Fruit fly (Drosophila melanogaster): Measurements from ENCODE around the gene bam.

bam gene

dm6 chr3R:25193726-25194204 lies 51.1 kb downstream of the bam start, which contains the start of gene lobo (continued):
- no peak for TF ChIP-seq CG10565 (GFP tag; optimal IDR thresholded peaks at IDR 0.05)
- peak; percentile 74 for TF ChIP-seq CG15601 (tag; optimal IDR thresholded peaks at IDR 0.05)
- peak; percentile 60 for TF ChIP-seq trem (tag; optimal IDR thresholded peaks at IDR 0.05)
- TF ChIP-seq MTF-1 (GFP tag; optimal IDR thresholded peaks at IDR 0.05; ENCODE audit: borderline replicate concordance): no peak
- TF ChIP-seq CG31388 (GFP tag; optimal IDR thresholded peaks at IDR 0.05): no peak
- peak; percentile 26; the same call in 1 of the 3 replicates for TF ChIP-seq Aef1 (GFP tag; IDR thresholded peaks at IDR 0.05)
- TF ChIP-seq Lhr (GFP tag; optimal IDR thresholded peaks at IDR 0.05): peak; percentile 82
- peak; percentile 21 for TF ChIP-seq CG10274 (GFP tag; optimal IDR thresholded peaks at IDR 0.05)
- TF ChIP-seq CG31365 (tag; optimal IDR thresholded peaks at IDR 0.05): peak; percentile 98
- TF ChIP-seq CG9437 (GFP tag; optimal IDR thresholded peaks at IDR 0.05): peak; percentile 47
- TF ChIP-seq CG3726 (GFP tag; IDR thresholded peaks at IDR 0.05): no peak
- peak; percentile 81 for TF ChIP-seq CG9932 (GFP tag; IDR thresholded peaks at IDR 0.05)
- TF ChIP-seq CkIIα-i1 (GFP tag; IDR thresholded peaks at IDR 0.05): no peak
- peak; percentile 37 for TF ChIP-seq CG7786 (GFP tag; optimal IDR thresholded peaks at IDR 0.05)
- no peak for TF ChIP-seq CG31441 (GFP tag; IDR thresholded peaks at IDR 0.05)
- peak; percentile 48 for TF ChIP-seq Fer3 (tag; optimal IDR thresholded peaks at IDR 0.05)
- TF ChIP-seq CG7839 (tag; optimal IDR thresholded peaks at IDR 0.05): peak; percentile 50
- peak; percentile 30 for TF ChIP-seq gcm (GFP tag; optimal IDR thresholded peaks at IDR 0.05)
- no peak for TF ChIP-seq CG15479 (GFP tag; optimal IDR thresholded peaks at IDR 0.05)
- TF ChIP-seq CG14965 (GFP tag; optimal IDR thresholded peaks at IDR 0.05; ENCODE audit: borderline replicate concordance): peak; percentile 11
- TF ChIP-seq CG8388 (GFP tag; optimal IDR thresholded peaks at IDR 0.05): peak; percentile 8
- peak; percentile 81 for TF ChIP-seq CG11085 (GFP tag; IDR thresholded peaks at IDR 0.05)
- no peak for TF ChIP-seq slou (GFP tag; optimal IDR thresholded peaks at IDR 0.05)
- TF ChIP-seq CG18476 (GFP tag; optimal IDR thresholded peaks at IDR 0.05): no peak
- no peak for TF ChIP-seq HLHmδ (GFP tag; optimal IDR thresholded peaks at IDR 0.05)
- TF ChIP-seq Camta (GFP tag; optimal IDR thresholded peaks at IDR 0.05): peak; percentile 75
- no peak for TF ChIP-seq Lim3 (GFP tag; IDR thresholded peaks at IDR 0.05)
- TF ChIP-seq cato (GFP tag; optimal IDR thresholded peaks at IDR 0.05; ENCODE audit: borderline replicate concordance): peak; percentile 34
- no peak for TF ChIP-seq D (optimal IDR thresholded peaks at IDR 0.05)
- TF ChIP-seq D (GFP tag; optimal IDR thresholded peaks at IDR 0.05): no peak
- 0 out of 3 replicates have a peak, but pooled peaks have one; percentile 10 for TF ChIP-seq ken (GFP tag; IDR thresholded peaks at IDR 0.05)
- no peak for TF ChIP-seq prd (optimal IDR thresholded peaks at IDR 0.05)
- no peak for TF ChIP-seq prd (GFP tag; IDR thresholded peaks at IDR 0.05)
- TF ChIP-seq CG17359 (tag; optimal IDR thresholded peaks at IDR 0.05): no peak
- TF ChIP-seq CG30020 (tag; optimal IDR thresholded peaks at IDR 0.05): no peak
- TF ChIP-seq CG32772 (GFP tag; IDR thresholded peaks at IDR 0.05): 0 out of 2 replicates have a peak, but pooled peaks have one; percentile 16
- no peak for TF ChIP-seq CG2889 (GFP tag; IDR thresholded peaks at IDR 0.05)
- TF ChIP-seq Dref (GFP tag; IDR thresholded peaks at IDR 0.05): no peak
- peak; percentile 6; the same call in 1 of the 3 replicates for TF ChIP-seq CG11560 (tag; IDR thresholded peaks at IDR 0.05)
- no peak for TF ChIP-seq CG43689 (GFP tag; IDR thresholded peaks at IDR 0.05)
- peak; percentile 47 for TF ChIP-seq Dek (tag; optimal IDR thresholded peaks at IDR 0.05)
- TF ChIP-seq Ptx1 (GFP tag; IDR thresholded peaks at IDR 0.05): peak; percentile 42; the same call in 1 of the 2 replicates
- peak; percentile 70 for TF ChIP-seq CG10366 (GFP tag; IDR thresholded peaks at IDR 0.05)
- peak; percentile 6 for TF ChIP-seq CG10462 (GFP tag; optimal IDR thresholded peaks at IDR 0.05)
- peak; percentile 14 for TF ChIP-seq oc (tag; optimal IDR thresholded peaks at IDR 0.05)
- TF ChIP-seq grau (tag; optimal IDR thresholded peaks at IDR 0.05): peak; percentile 66
- TF ChIP-seq al (GFP tag; IDR thresholded peaks at IDR 0.05): peak; percentile 48; the same call in 1 of the 2 replicates
- TF ChIP-seq CG13775 (GFP tag; optimal IDR thresholded peaks at IDR 0.05): peak; percentile 77
- TF ChIP-seq CG18599 (GFP tag; optimal IDR thresholded peaks at IDR 0.05): no peak
- no peak for TF ChIP-seq CG11093 (GFP tag; IDR thresholded peaks at IDR 0.05)
- TF ChIP-seq Dp (GFP tag; optimal IDR thresholded peaks at IDR 0.05): peak; percentile 29
